Fruit fly (Drosophila melanogaster) S2 (cell line): Measurements from ENCODE around the gene CG32856.

Experiments used
- CG8478 ChIP-seq: fragments of >200 bp; optimal IDR thresholded peaks from 2 replicates; lab custom pipeline; 2018
- CTCF ChIP-seq, 2 experiments: fragments of >200 bp; optimal IDR thresholded peaks; 2 replicates each; lab custom pipeline; 2018

Gene CG32856

DNA sequence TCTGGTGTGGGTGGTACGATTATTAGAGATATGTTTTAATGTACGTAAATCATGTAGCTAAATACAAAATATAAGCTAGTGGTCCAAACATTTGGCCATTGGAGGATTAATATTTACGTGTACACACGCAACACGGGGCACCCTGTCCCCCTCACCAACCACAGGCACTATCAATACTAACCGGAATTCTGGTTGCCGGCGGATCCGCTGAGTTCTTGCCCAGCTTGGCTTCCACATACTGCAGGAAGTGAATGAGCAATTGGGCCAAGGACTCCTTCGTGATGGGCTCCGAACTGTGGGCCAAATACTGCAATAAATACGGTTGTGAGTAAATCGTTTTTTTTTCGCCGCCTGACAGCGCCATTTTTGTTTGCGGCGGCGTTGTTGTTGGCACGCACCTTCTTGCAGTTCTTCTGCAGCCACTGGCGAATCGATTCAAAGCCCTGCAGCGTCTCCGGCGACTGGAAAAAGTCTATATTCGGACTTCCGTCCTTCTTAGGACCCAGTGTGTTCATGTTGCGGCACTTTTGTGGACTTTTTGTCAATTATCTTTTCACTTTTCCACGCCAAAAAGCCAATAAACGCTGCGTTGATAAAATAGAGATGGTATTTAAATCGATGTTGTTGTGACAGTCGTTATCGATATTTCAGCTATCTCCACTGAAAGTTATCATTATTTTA lies 7.3 kb upstream of the CG32856 start, which contains the start of gene mor:
TSS of gene mor (minus strand) at position 616 of the 681 bp plus-strand sequence.
- TF ChIP-seq CG8478 (no peak), CTCF (optimal IDR thresholded peaks at IDR 0.05; lab: Kevin White, UChicago) (peak in 1 of 2 experiments; percentile 13)

DNA sequence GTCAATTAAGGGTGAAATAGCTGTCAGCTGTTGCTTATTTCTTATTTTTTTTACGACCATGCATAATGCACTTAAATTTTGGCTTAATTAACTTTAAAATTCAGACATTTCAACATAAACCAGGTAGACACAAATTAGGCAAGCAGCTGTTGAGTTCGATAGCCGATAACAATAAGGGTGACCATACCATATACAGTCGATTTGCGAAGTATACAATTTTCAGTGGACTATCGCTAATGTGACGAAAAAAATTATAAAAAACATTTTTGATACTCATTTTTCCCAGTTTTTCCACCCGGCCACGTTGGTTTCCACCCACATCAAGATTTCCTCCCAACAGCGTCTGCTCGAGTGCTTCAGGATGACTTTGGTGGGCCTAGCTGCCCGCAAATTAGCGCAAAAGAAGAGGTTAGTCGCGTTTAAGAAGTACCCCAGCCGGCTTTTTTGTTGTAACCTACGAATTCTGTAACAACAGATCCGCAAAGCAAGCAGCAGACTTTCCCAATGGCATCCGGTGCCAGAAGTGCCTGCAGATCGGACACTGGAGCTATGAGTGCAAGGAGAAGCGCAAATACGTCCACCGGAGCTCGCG lies 1.4 kb downstream of the CG32856 start, which contains the start of the genes CG4287 and CG5516:
TSS of gene CG4287 (minus strand) at position 178 of the 592 bp plus-strand sequence.
TSS of gene CG5516 (plus strand) at position 195 of the 592 bp plus-strand sequence.
- TF ChIP-seq CG8478, result no peak

DNA sequence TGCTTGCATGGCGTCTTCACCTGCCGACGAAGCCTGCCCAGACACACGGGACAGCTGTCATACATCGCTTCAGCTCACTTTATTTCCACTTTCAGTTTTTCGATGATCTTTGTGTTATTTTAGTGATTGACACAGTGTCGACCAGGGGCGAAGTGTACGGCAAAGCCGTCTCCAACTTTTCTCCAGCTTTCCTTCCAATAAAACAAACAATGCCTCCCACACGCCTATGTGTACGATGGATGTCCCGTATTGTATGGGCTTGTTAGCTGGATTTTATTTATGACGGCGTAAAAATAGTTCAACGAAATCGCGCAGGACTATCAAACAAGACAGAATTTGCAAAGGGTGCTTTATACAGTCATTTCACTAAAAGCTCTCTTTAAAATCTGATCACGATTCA lies 14.3 kb downstream of the CG32856 start, which contains the start of the genes CG31088 and CG46383:
TSS of gene CG31088 (minus strand) at position 101 of the 400 bp plus-strand sequence.
TSS of gene CG46383 (minus strand) at position 101 of the 400 bp plus-strand sequence.
- TF ChIP-seq CG8478 (no peak), CTCF (optimal IDR thresholded peaks at IDR 0.05; lab: Kevin White, UChicago) (no peak)

DNA sequence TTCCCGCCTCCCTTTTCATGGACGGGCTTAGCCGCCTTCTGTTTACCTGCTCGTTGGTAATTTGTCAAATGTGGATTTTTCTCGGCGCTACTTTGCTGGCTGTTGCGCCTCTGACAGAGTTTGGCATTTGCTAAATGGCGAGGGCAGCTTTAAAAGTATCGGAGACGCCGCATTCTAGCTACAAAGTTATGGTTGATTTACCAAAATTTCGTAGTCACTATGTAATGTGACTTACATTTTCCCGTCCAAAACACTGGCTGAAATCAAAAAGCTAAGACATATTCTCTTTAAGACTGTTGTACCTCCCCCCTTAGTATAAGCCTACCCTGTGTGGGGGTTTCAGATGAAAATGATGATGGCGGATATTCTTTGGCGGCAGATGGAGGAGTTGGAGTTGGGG lies 17.5 kb downstream of the CG32856 start:
- TF ChIP-seq CTCF (optimal IDR thresholded peaks at IDR 0.05; lab: Kevin White, UChicago), result no peak
- TF ChIP-seq CG8478, result no peak

DNA sequence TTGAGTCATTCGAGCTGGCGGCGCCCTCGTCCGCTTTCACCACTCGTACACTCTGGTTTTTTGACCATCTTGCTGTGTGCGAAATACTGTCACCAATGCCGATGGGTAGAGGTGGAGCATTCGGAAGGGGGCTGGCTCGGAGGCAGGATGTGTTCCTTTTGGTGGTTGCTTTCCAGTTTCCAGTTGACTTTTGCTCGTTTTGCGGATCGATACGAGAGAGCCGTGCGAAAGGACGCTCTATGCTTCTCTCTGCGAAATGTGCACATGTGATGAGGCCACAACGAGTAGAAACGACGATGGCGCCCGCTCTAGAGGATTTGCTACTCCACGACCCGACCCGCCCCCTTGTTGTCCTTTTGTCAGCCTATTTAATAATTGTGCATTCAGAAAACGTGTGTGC lies 27.4 kb downstream of the CG32856 start:
- TF ChIP-seq CTCF (optimal IDR thresholded peaks at IDR 0.05; lab: Kevin White, UChicago) (no peak), CG8478 (no peak)

DNA sequence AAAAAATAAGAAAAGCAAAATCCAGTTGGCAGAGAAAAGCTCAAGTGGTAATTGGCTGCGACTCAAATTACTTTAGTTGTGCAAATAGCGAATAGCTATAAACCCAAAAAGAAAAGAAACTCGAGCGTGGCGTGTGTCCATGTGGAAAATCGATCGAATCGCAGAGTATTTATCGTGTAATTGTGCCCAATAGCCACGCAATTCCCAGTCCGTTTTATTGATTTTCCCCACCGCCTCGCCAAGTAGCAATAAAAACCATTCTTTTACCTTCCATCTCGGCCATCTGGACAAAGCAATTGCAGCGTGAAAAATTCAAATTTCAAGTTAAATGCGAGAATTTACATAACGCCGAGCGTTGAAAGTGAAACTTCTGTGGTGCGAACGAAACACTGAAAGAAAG lies 29.6 kb downstream of the CG32856 start:
- TF ChIP-seq CG8478, result no peak
- no peak for TF ChIP-seq CTCF (optimal IDR thresholded peaks at IDR 0.05; lab: Kevin White, UChicago)

DNA sequence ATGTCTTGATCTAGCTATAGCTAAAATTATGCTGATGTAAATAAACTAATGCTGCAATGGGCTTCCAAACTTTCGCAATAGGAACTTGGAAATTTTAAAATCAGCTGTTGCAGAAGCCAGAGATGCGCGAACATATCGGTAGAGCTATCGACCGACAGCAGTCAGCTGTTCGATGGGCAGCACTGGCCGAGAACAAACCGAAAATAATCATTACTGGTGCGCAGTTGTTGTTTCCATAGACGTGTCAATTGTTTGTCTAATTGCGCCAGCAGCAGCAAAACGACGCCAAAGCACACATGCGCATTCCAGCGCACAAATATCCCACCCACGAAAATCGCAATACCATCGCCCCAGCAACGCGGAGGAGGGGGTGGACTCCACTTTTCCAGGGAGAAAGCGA lies 30.2 kb downstream of the CG32856 start, which contains the start of gene Sap47:
TSS of gene Sap47 (plus strand) at position 149 of the 400 bp plus-strand sequence.
- TF ChIP-seq CG8478 (no peak), CTCF (optimal IDR thresholded peaks at IDR 0.05; lab: Kevin White, UChicago) (peak in 1 of 2 experiments; percentile 38)

DNA sequence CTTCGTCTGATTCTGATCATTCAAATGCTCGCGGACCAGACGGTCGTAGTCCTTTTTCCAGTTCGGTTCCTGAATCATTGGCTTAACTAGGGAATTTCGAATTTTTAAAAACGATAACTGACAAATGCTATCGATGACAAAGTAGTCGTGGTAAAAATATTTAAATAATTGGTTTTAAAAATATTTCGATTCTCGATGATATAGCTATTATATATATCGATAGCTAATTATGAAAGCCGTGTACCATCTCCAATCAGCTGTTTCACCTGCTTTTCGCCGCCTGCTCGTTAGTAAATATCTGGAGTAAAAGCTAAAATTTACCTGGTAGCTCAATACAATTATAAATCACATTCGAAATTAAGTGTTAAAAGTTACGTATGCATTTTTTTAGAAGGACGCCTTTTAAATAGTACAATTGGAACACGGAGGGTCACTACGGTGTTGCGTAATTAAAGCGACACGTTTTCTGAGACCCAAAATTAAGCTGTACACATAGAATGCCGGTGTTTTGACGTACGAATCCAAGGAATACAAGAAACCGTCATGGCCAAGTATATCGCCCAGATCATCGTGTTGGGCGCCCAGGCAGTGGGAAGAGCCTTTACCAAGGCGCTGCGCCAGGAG lies 31.4 kb downstream of the CG32856 start, which contains the start of the genes CG5478 and blp:
TSS of gene CG5478 (minus strand) at position 126 of the 624 bp plus-strand sequence.
TSS of gene blp (plus strand) at position 239 of the 624 bp plus-strand sequence.
- TF ChIP-seq CTCF (optimal IDR thresholded peaks at IDR 0.05; lab: Kevin White, UChicago) (no peak), CG8478 (no peak)

DNA sequence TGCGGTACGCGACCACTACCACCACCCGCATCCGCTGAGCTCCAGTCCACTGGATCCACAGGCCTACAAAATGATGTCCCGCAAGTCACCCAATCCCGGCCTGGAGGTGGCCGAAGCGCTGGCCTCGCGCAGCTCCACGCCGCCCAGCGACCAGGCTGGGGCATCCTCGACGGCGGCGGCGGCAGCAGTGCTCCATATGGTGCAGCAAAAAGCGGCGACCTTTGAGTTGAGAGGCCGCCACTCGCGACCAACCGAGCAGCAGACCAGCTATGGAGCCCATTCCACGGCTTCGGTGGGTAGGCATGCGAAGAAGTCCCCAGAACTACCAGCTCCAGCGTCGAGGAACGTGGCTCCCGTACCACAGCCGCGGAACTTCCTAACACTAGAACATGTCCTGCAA lies 35.1 kb downstream of the CG32856 start:
- TF ChIP-seq CG8478, result no peak
- TF ChIP-seq CTCF (optimal IDR thresholded peaks at IDR 0.05; lab: Kevin White, UChicago), result no peak

DNA sequence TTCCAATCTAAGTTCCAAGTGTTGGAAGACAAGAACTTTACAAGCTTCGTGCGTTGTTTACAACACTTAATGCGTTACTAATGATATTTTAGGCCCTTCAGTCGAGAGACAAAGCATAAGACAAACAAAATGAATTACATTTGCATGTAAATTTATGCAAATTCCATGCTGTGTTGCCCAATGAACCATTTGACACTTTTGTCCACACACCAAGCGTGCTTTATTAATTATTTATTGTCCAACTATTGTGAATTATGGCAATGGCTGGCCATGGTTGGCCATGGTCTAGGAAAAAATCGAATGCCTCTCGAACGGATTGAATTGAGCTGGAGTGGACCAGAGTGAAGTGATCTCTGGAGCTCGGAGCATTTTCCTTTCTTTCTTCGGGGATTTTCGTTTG lies 37.0 kb downstream of the CG32856 start:
- TF ChIP-seq CTCF (optimal IDR thresholded peaks at IDR 0.05; lab: Kevin White, UChicago) (no peak), CG8478 (no peak)

DNA sequence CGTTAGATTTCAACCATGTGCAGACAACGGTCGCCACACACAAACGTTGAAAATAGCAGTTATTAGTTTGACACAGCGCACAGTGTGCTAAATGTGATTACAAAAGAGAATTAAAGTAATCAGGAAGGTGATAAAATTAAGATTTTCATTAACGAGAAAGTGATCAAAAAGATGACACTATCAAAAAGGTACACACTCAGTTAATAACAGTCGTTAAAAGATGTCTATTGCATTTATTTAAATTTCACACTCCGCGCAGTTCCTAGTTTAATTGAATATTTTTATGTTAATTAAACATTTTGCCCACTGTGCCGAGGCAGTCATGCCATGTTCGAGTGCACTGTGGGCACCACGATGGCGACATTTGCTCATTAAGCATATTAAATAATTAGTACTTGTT lies 38.0 kb downstream of the CG32856 start:
- no peak for TF ChIP-seq CTCF (optimal IDR thresholded peaks at IDR 0.05; lab: Kevin White, UChicago)
- no peak for TF ChIP-seq CG8478

DNA sequence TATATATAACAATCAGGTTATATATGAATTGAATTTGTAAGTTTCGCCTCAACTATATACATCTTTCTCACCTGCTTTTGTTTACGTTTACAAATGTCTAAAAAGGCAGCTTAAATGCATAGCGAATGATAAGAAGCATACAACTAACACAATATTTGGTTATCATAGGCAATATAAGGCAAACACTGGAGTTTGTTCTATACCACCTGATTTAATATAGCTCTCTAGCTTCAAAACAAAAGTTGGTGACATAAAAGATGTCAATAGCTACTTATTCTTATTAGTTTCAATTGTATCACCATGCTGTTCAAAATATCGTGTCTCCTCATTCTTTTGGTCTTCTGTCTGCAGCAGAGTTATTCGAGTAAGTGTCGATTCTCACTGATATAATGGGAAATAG lies 39.2 kb downstream of the CG32856 start:
- TF ChIP-seq CTCF (optimal IDR thresholded peaks at IDR 0.05; lab: Kevin White, UChicago), result no peak
- no peak for TF ChIP-seq CG8478

DNA sequence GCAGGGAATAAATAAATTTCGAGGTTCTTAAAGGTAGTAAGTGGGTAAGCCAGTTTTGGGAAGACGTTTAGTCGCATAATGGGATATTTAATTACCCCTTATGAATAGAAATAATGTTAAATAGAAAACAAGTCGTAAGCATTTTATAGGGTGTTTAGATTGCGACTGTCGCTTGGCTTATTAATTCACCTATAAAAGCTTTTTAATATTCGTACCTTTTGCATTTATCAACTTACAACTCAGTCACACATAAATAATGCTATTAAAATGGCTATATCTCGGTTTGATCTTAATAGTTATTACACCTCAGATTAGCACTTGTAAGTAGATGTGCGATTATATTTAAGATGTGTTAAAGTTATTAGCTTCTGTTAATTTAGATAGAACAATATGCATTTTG lies 39.8 kb downstream of the CG32856 start, which contains the start of gene CG34276:
TSS of gene CG34276 (plus strand) at position 301 of the 400 bp plus-strand sequence.
- TF ChIP-seq CTCF (optimal IDR thresholded peaks at IDR 0.05; lab: Kevin White, UChicago), result no peak
- TF ChIP-seq CG8478, result no peak

DNA sequence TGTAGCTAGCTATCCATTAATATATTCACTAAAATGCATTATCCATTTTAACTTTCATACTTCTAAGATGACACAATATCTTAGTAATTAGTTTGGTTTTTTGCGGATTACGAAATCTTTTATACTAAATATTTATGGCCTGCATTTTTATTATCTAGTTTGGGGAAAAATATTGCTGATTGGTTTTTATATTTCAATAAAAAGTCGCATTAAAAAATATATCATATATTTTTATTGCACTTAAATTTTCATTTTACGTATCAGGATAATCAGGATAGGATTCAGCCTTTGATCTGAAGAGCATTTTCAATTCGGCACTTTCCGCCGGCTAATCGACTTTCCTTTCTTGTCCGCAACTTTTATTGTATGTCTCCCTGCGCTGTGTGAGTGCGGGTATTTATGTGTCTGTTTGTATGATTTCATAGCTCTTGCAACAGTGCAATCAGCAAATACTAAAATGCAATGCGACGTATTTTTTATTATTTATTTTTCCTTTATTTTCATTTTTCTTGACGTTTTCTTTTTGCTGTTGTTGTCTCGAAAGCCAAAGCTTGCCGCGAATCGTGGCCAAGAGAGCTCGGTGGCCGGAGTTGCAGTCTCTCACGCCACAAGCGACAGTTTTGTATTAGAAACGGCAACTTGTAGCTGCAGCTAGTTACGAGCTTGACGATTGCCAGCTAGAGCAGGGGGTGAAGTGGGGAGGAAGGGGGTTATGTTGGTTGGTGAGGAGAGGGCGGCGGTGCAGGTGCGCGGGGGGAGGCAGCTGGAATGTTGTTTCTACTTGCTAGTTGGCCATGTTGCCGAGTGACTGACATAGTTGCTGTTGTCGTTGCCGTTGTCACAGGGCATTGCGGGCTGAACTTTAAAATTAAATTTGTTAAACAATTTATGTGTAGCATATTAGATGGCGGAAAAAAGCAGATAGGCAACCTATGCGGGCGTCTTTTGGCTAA lies 42.3 kb downstream of the CG32856 start:
- TF ChIP-seq CTCF (optimal IDR thresholded peaks at IDR 0.05; lab: Kevin White, UChicago), result no peak

DNA sequence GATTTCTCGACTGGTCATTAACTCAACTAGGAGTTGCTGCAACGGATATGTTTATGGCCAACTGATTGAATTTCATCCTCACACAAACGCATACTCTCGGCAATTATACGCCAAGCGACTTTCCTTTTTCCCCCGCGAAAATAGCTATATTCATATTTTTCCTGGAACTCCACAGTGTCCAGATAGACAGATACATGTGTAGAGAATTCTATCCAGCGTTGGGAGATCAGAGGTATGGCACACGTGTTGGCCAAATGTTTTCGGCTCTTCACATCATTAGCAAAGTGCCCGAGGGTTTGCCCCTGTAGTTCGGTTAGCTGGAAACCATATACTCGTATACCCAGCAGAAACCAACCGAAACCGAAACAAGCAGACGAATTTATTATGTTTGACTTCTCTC lies 43.4 kb downstream of the CG32856 start:
- TF ChIP-seq CTCF (optimal IDR thresholded peaks at IDR 0.05; lab: Kevin White, UChicago), result no peak
- TF ChIP-seq CG8478, result no peak
